Worm (Caenorhabditis elegans) whole organism, L4 larva: ENCODE results near the gene F26H11.8.

Experiments used
- F10B5.3 ChIP-seq: sonication (generic microtip); optimal IDR thresholded peaks from 2 replicates; lab custom pipeline; 2016; ENCODE audit warnings: mild to moderate bottlenecking, missing genetic modification characterization, missing compliant biosample characterization
- F26F4.8 ChIP-seq: fragments of 200-800 bp; sonication (Bioruptor generic); conservative IDR thresholded peaks from 2 replicates; pipeline ENCODE4 v1.3.6; 2022; ENCODE audit warnings: missing genetic modification characterization, missing compliant biosample characterization
- F44E2.7 ChIP-seq: fragments of 200-800 bp; sonication (Bioruptor generic); IDR thresholded peaks from 2 replicates; pipeline ENCODE4 v2.1.2; 2022; ENCODE audit warnings: missing genetic modification characterization, missing compliant biosample characterization
- F49E8.2 ChIP-seq: sonication (generic microtip); optimal IDR thresholded peaks from 2 replicates; lab custom pipeline; 2016; ENCODE audit warnings: missing compliant biosample characterization, mild to moderate bottlenecking, missing genetic modification characterization, borderline replicate concordance
- T26A8.4 ChIP-seq: fragments of 200-800 bp; sonication (Bioruptor generic); IDR thresholded peaks from 2 replicates; pipeline ENCODE4 v1.3.6; 2022; ENCODE audit warnings: missing genetic modification characterization, missing compliant biosample characterization
- Y105C5A.15 ChIP-seq: fragments of 200-800 bp; sonication (Bioruptor generic); IDR thresholded peaks from 2 replicates; pipeline ENCODE4 v1.3.6; 2022; ENCODE audit warnings: missing genetic modification characterization, missing compliant biosample characterization
- Y48G9A.11 ChIP-seq: fragments of 200-800 bp; sonication (Bioruptor generic); IDR thresholded peaks from 2 replicates; pipeline ENCODE4 v1.3.6; 2022; ENCODE audit warnings: missing genetic modification reagents, missing genetic modification characterization, missing compliant biosample characterization
- aha-1 ChIP-seq: fragments of 150-350 bp; peaks from one replicate; lab custom pipeline; 2014; ENCODE audit warnings: missing biosample characterization, missing genetic modification characterization
- arid-1 ChIP-seq: fragments of 200-800 bp; sonication (Bioruptor generic); conservative IDR thresholded peaks from 2 replicates; pipeline ENCODE4 v1.3.6; 2022; ENCODE audit warnings: missing genetic modification reagents, missing genetic modification characterization, missing compliant biosample characterization
- attf-4 ChIP-seq: sonication (generic microtip); optimal IDR thresholded peaks from 3 replicates; lab custom pipeline; 2017; ENCODE audit warnings: missing biosample characterization, missing genetic modification characterization
- ceh-82 ChIP-seq: sonication (generic microtip); optimal IDR thresholded peaks from 2 replicates; lab custom pipeline; 2017; ENCODE audit warnings: missing biosample characterization, missing genetic modification characterization
- ces-1 ChIP-seq: fragments of 150-350 bp; sonication (generic microtip); optimal IDR thresholded peaks from 4 replicates; lab custom pipeline; 2014; ENCODE audit warnings: missing biosample characterization, missing genetic modification reagents, missing genetic modification characterization
- cey-2 ChIP-seq: sonication (generic microtip); optimal IDR thresholded peaks from 3 replicates; lab custom pipeline; 2017; ENCODE audit warnings: missing genetic modification characterization, mild to moderate bottlenecking, missing compliant biosample characterization, antibody characterized with exemption, borderline replicate concordance; ENCODE audit not compliant: insufficient read depth
- daf-16 ChIP-seq, 3 experiments: sonication (generic microtip); optimal IDR thresholded peaks; 2 replicates each; lab custom pipeline; 2016 to 2017; ENCODE audit warnings: missing genetic modification characterization in 3 of 3, missing genetic modification reagents in 3 of 3, mild to moderate bottlenecking in 2 of 3, missing compliant biosample characterization in 2 of 3, missing biosample characterization in 1 of 3, moderate library complexity in 1 of 3
- daf-8 ChIP-seq: fragments of 200-800 bp; sonication (Bioruptor generic); IDR thresholded peaks from 2 replicates; pipeline ENCODE4 v1.3.6; 2022; ENCODE audit warnings: missing genetic modification characterization, missing compliant biosample characterization
- dmd-6 ChIP-seq: fragments of 200-800 bp; sonication (Bioruptor generic); IDR thresholded peaks from 2 replicates; pipeline ENCODE4 v1.3.6; 2022; ENCODE audit warnings: missing genetic modification reagents, missing genetic modification characterization, missing compliant biosample characterization
- dmd-9 ChIP-seq: fragments of 200-800 bp; sonication (Bioruptor generic); IDR thresholded peaks from 2 replicates; pipeline ENCODE4 v1.3.6; 2022; ENCODE audit warnings: missing genetic modification reagents, missing genetic modification characterization, missing compliant biosample characterization
- dpl-1 ChIP-seq: fragments of 150-350 bp; optimal IDR thresholded peaks from 2 replicates; lab custom pipeline; 2014; ENCODE audit warnings: missing biosample characterization, missing genetic modification reagents, missing genetic modification characterization
- dve-1 ChIP-seq: sonication (generic microtip); optimal IDR thresholded peaks from 2 replicates; lab custom pipeline; 2017; ENCODE audit warnings: antibody characterized with exemption, mild to moderate bottlenecking, missing genetic modification characterization, missing compliant biosample characterization; ENCODE audit not compliant: insufficient read depth
- egl-27 ChIP-seq: sonication (generic microtip); optimal IDR thresholded peaks from 3 replicates; lab custom pipeline; 2017; ENCODE audit warnings: missing biosample characterization, missing genetic modification reagents, missing genetic modification characterization
- egl-43 ChIP-seq: fragments of 200-800 bp; sonication (Bioruptor generic); IDR thresholded peaks from 2 replicates; pipeline ENCODE4 v1.3.6; 2022; ENCODE audit warnings: missing genetic modification reagents, missing genetic modification characterization, missing compliant biosample characterization
- hlh-11 ChIP-seq: fragments of 200-800 bp; sonication (Bioruptor generic); optimal IDR thresholded peaks from 2 replicates; lab custom pipeline; 2018; ENCODE audit warnings: mild to moderate bottlenecking, missing genetic modification characterization, missing compliant biosample characterization
- hlh-30 ChIP-seq: sonication (generic microtip); optimal IDR thresholded peaks from 2 replicates; lab custom pipeline; 2017; ENCODE audit warnings: antibody characterized with exemption, mild to moderate bottlenecking, missing genetic modification characterization, missing compliant biosample characterization; ENCODE audit not compliant: insufficient read depth
- hmg-1.1 ChIP-seq: fragments of 200-800 bp; sonication (Bioruptor generic); IDR thresholded peaks from 2 replicates; pipeline ENCODE4 v1.3.6; 2022; ENCODE audit warnings: missing genetic modification reagents, missing genetic modification characterization, missing compliant biosample characterization
- jun-1 ChIP-seq: fragments of 150-350 bp; optimal IDR thresholded peaks from 2 replicates; lab custom pipeline; 2014; ENCODE audit warnings: missing biosample characterization, missing genetic modification reagents, missing genetic modification characterization
- lim-7 ChIP-seq: fragments of 200-800 bp; sonication (Bioruptor generic); IDR thresholded peaks from 2 replicates; pipeline ENCODE4 v1.3.6; 2022; ENCODE audit warnings: missing genetic modification characterization, missing compliant biosample characterization
- lin-1 ChIP-seq: fragments of 200-800 bp; sonication (Bioruptor generic); IDR thresholded peaks from 2 replicates; pipeline ENCODE4 v1.3.6; 2022; ENCODE audit warnings: missing genetic modification reagents, missing genetic modification characterization, missing compliant biosample characterization
- lin-13 ChIP-seq: fragments of 150-350 bp; optimal IDR thresholded peaks from 2 replicates; lab custom pipeline; 2014; ENCODE audit warnings: missing biosample characterization, missing genetic modification reagents, missing genetic modification characterization
- lin-38 ChIP-seq: fragments of 200-800 bp; sonication (Bioruptor generic); IDR thresholded peaks from 2 replicates; pipeline ENCODE4 v1.3.6; 2022; ENCODE audit warnings: missing genetic modification reagents, missing genetic modification characterization, missing compliant biosample characterization
- lin-39 ChIP-seq: fragments of 150-350 bp; optimal IDR thresholded peaks from 2 replicates; lab custom pipeline; 2014; ENCODE audit warnings: missing biosample characterization, missing genetic modification reagents, missing genetic modification characterization
- madf-9 ChIP-seq: fragments of 200-800 bp; sonication (Bioruptor generic); conservative IDR thresholded peaks from 2 replicates; pipeline ENCODE4 v1.3.6; 2022; ENCODE audit warnings: missing genetic modification reagents, missing genetic modification characterization, missing compliant biosample characterization
- mdl-1 ChIP-seq, 2 experiments: fragments of 150-350 bp in 1 of 2; sonication (generic microtip) in 1 of 2; optimal IDR thresholded peaks; 2 replicates each; lab custom pipeline; 2014 to 2017; ENCODE audit warnings: missing biosample characterization in 2 of 2, missing genetic modification characterization in 2 of 2
- mdt-29 ChIP-seq: fragments of 200-800 bp; sonication (Bioruptor generic); IDR thresholded peaks from 2 replicates; pipeline ENCODE4 v1.3.6; 2022; ENCODE audit warnings: missing genetic modification reagents, missing genetic modification characterization, missing compliant biosample characterization
- nhr-11 ChIP-seq: fragments of 150-350 bp; optimal IDR thresholded peaks from 2 replicates; lab custom pipeline; 2014; ENCODE audit warnings: missing biosample characterization, missing genetic modification characterization
- nhr-25 ChIP-seq: sonication (generic microtip); optimal IDR thresholded peaks from 2 replicates; lab custom pipeline; 2017; ENCODE audit warnings: missing genetic modification characterization, mild to moderate bottlenecking, missing compliant biosample characterization, antibody characterized with exemption, moderate library complexity, borderline replicate concordance; ENCODE audit not compliant: insufficient read depth
- nhr-28 ChIP-seq: fragments of 150-350 bp; optimal IDR thresholded peaks from 2 replicates; lab custom pipeline; 2014; ENCODE audit warnings: missing biosample characterization, missing genetic modification characterization
- nhr-41 ChIP-seq: fragments of 200-800 bp; sonication (Bioruptor generic); IDR thresholded peaks from 2 replicates; pipeline ENCODE4 v1.3.6; 2022; ENCODE audit warnings: missing genetic modification reagents, missing genetic modification characterization, missing compliant biosample characterization
- pqm-1 ChIP-seq: sonication (generic microtip); optimal IDR thresholded peaks from 2 replicates; lab custom pipeline; 2017; ENCODE audit warnings: missing biosample characterization, missing genetic modification characterization
- saeg-2 ChIP-seq: fragments of 200-800 bp; sonication (Bioruptor generic); IDR thresholded peaks from 2 replicates; pipeline ENCODE4 v1.3.6; 2022; ENCODE audit warnings: missing genetic modification reagents, missing genetic modification characterization, missing compliant biosample characterization
- skn-1 ChIP-seq: fragments of 150-350 bp; optimal IDR thresholded peaks from 2 replicates; lab custom pipeline; 2014; ENCODE audit warnings: missing biosample characterization, missing genetic modification characterization
- spr-3 ChIP-seq: fragments of 200-800 bp; sonication (Bioruptor generic); optimal IDR thresholded peaks from 2 replicates; lab custom pipeline; 2018; ENCODE audit warnings: mild to moderate bottlenecking, missing genetic modification characterization, missing compliant biosample characterization
- tra-1 ChIP-seq: fragments of 200-800 bp; sonication (Bioruptor generic); IDR thresholded peaks from 2 replicates; pipeline ENCODE4 v1.3.6; 2022; ENCODE audit warnings: missing genetic modification reagents, missing genetic modification characterization, missing compliant biosample characterization
- unc-130 ChIP-seq: sonication (generic microtip); optimal IDR thresholded peaks from 2 replicates; lab custom pipeline; 2016; ENCODE audit warnings: missing genetic modification reagents, missing genetic modification characterization, missing compliant biosample characterization
- unc-39 ChIP-seq: sonication (generic microtip); optimal IDR thresholded peaks from 2 replicates; lab custom pipeline; 2017; ENCODE audit warnings: missing biosample characterization, missing genetic modification characterization
- unc-62 ChIP-seq, 3 experiments: fragments of 150-350 bp in 1 of 3; sonication (generic microtip); optimal IDR thresholded peaks in 2 of 3; peaks in 1 of 3; 1 replicate in 1 of 3; 2 replicates in 2 of 3; lab custom pipeline; 2014 to 2017; ENCODE audit warnings: missing biosample characterization in 3 of 3, missing genetic modification characterization in 3 of 3, missing genetic modification reagents in 3 of 3, missing genotype in 1 of 3
- zag-1 ChIP-seq: fragments of 150-350 bp; optimal IDR thresholded peaks from 2 replicates; lab custom pipeline; 2014; ENCODE audit warnings: missing biosample characterization, missing genetic modification characterization
- zfp-3 ChIP-seq: fragments of 200-800 bp; sonication (Bioruptor generic); conservative IDR thresholded peaks from 2 replicates; pipeline ENCODE4 v1.3.6; 2022; ENCODE audit warnings: missing genetic modification reagents, missing genetic modification characterization, missing compliant biosample characterization
- zip-11 ChIP-seq: fragments of 200-800 bp; sonication (Bioruptor generic); IDR thresholded peaks from 2 replicates; pipeline ENCODE4 v1.3.6; 2022; ENCODE audit warnings: missing genetic modification characterization, missing compliant biosample characterization

Gene F26H11.8

ce11 chrII:14404741-14405488 is 16.6 kb downstream of the F26H11.8 start (continued):
- TF ChIP-seq spr-3 (GFP tag; lab: Kevin White, UChicago), result no peak
- no peak for TF ChIP-seq unc-130
- TF ChIP-seq lim-7 (GFP tag; lab: Robert Waterston, UW), result no peak
- TF ChIP-seq dmd-9, result no peak
- no peak for TF ChIP-seq daf-8 (GFP tag; lab: Robert Waterston, UW)
- TF ChIP-seq lin-13 (GFP tag; lab: Kevin White, UChicago), result no peak
- no peak for TF ChIP-seq F49E8.2 (tag; lab: Kevin White, UChicago)
- no peak for TF ChIP-seq tra-1 (GFP tag; lab: Robert Waterston, UW)
- TF ChIP-seq lin-39 (tag; lab: Kevin White, UChicago), result no peak
- no peak for TF ChIP-seq ceh-82 (tag; lab: Kevin White, UChicago)
- no peak for TF ChIP-seq lin-1
- TF ChIP-seq dpl-1 (GFP tag; lab: Kevin White, UChicago), result peak; percentile 64
- peak; percentile 90 for TF ChIP-seq madf-9 (GFP tag; lab: Robert Waterston, UW)
- no peak for TF ChIP-seq F26F4.8 (GFP tag; lab: Robert Waterston, UW)
- no peak for TF ChIP-seq zag-1 (tag; lab: Kevin White, UChicago)
- TF ChIP-seq ces-1, result no peak
- peak; percentile 76 for TF ChIP-seq T26A8.4 (GFP tag; lab: Robert Waterston, UW)
- peak; percentile 98 for TF ChIP-seq aha-1 (tag; lab: Kevin White, UChicago)
- no peak for TF ChIP-seq attf-4 (tag; lab: Kevin White, UChicago)
- no peak for TF ChIP-seq pqm-1 (tag; lab: Kevin White, UChicago)
- TF ChIP-seq arid-1 (GFP tag; lab: Robert Waterston, UW), result peak; percentile 62; the same call in 1 of the 2 replicates
- TF ChIP-seq saeg-2, result no peak
- TF ChIP-seq nhr-11 (tag; lab: Kevin White, UChicago), result no peak
- TF ChIP-seq hlh-30 (tag; lab: Kevin White, UChicago), result peak; percentile 89
- no peak for TF ChIP-seq F44E2.7 (GFP tag; lab: Robert Waterston, UW)
- TF ChIP-seq mdt-29 (GFP tag; lab: Robert Waterston, UW), result peak; percentile 94
- peak; percentile 36 for TF ChIP-seq nhr-28
- no peak for TF ChIP-seq egl-27 (tag; lab: Kevin White, UChicago)
- no peak for TF ChIP-seq Y48G9A.11 (GFP tag; lab: Robert Waterston, UW)
- TF ChIP-seq mdl-1 (tag; optimal IDR thresholded peaks at IDR 0.05; lab: Kevin White, UChicago), result peak in 1 of 2 experiments; percentile 73
- TF ChIP-seq zfp-3 (GFP tag; lab: Robert Waterston, UW), result no peak
- TF ChIP-seq unc-39 (tag; lab: Kevin White, UChicago), result no peak
- no peak for TF ChIP-seq jun-1 (tag; lab: Kevin White, UChicago)
- TF ChIP-seq dmd-6, result peak; percentile 34
- peak; percentile 61 for TF ChIP-seq hmg-1.1 (GFP tag; lab: Robert Waterston, UW)
- TF ChIP-seq daf-16 (GFP tag; optimal IDR thresholded peaks at IDR 0.05; lab: Kevin White, UChicago), result peak in 1 of 2 experiments; percentile 89
- peak; percentile 69 for TF ChIP-seq daf-16 (tag; optimal IDR thresholded peaks at IDR 0.05; lab: Kevin White, UChicago)
- no peak for TF ChIP-seq skn-1 (tag; lab: Kevin White, UChicago)
- TF ChIP-seq dve-1 (tag; lab: Kevin White, UChicago), result peak; percentile 95
- TF ChIP-seq zip-11, result no peak
- no peak for TF ChIP-seq Y105C5A.15 (GFP tag; lab: Robert Waterston, UW)
- TF ChIP-seq cey-2, result no peak
- no peak for TF ChIP-seq nhr-41 (GFP tag; lab: Robert Waterston, UW)
- TF ChIP-seq unc-62 (GFP tag; optimal IDR thresholded peaks at IDR 0.05 in 1 of 2; lab: Kevin White, UChicago), result peak in 1 of 2 experiments; percentile 99
- no peak for TF ChIP-seq unc-62 (tag; optimal IDR thresholded peaks at IDR 0.05; lab: Kevin White, UChicago)
- TF ChIP-seq nhr-25 (tag; lab: Kevin White, UChicago), result peak; percentile 82
- TF ChIP-seq egl-43 (GFP tag; lab: Robert Waterston, UW), result 0 out of 2 replicates have a peak, but pooled peaks have one; percentile 24
- peak; percentile 42 for TF ChIP-seq F10B5.3 (tag; lab: Kevin White, UChicago)
- TF ChIP-seq lin-38, result peak; percentile 74
- TF ChIP-seq hlh-11 (tag; lab: Kevin White, UChicago), result peak; percentile 96
